Worm (Caenorhabditis elegans) whole organism, young adult: Measurements from ENCODE around the gene F35B3.4.

Source experiments
- B0019.2 ChIP-seq: fragments of 200-800 bp; sonication (Bioruptor generic); conservative IDR thresholded peaks from 2 replicates; pipeline ENCODE4 v1.3.6; 2022; ENCODE audit warnings: missing genetic modification reagents, missing genetic modification characterization, missing compliant biosample characterization
- F49E8.2 ChIP-seq: sonication (generic microtip); optimal IDR thresholded peaks from 3 replicates; lab custom pipeline; 2017; ENCODE audit warnings: missing genetic modification characterization, mild to moderate bottlenecking, missing compliant biosample characterization, antibody characterized with exemption, moderate library complexity; ENCODE audit not compliant: insufficient read depth
- K11D2.4 ChIP-seq: fragments of 200-800 bp; sonication (Bioruptor generic); IDR thresholded peaks from 2 replicates; pipeline ENCODE4 v1.3.6; 2022; ENCODE audit warnings: missing genetic modification reagents, missing genetic modification characterization, missing compliant biosample characterization
- Y67H2A.10 ChIP-seq: fragments of 200-800 bp; sonication (Bioruptor generic); conservative IDR thresholded peaks from 2 replicates; pipeline ENCODE4 v1.3.6; 2022; ENCODE audit warnings: missing genetic modification reagents, missing genetic modification characterization, missing compliant biosample characterization
- akir-1 ChIP-seq: fragments of 200-800 bp; sonication (Bioruptor generic); optimal IDR thresholded peaks from 2 replicates; lab custom pipeline; 2018; ENCODE audit warnings: mild to moderate bottlenecking, missing genetic modification characterization, moderate library complexity, missing compliant biosample characterization
- ceh-91 ChIP-seq: fragments of 200-800 bp; sonication (Bioruptor generic); IDR thresholded peaks from 2 replicates; pipeline ENCODE4 v1.3.6; 2022; ENCODE audit warnings: missing genetic modification reagents, missing genetic modification characterization, missing compliant biosample characterization
- dpff-1 ChIP-seq: sonication (generic microtip); optimal IDR thresholded peaks from 2 replicates; lab custom pipeline; 2017; ENCODE audit warnings: mild to moderate bottlenecking, missing genetic modification characterization, missing compliant biosample characterization
- egrh-3 ChIP-seq: fragments of 200-800 bp; sonication (Bioruptor generic); IDR thresholded peaks from 2 replicates; pipeline ENCODE4 v1.3.6; 2022; ENCODE audit warnings: missing genetic modification reagents, missing genetic modification characterization, missing compliant biosample characterization
- madf-8 ChIP-seq: fragments of 200-800 bp; sonication (Bioruptor generic); conservative IDR thresholded peaks from 2 replicates; pipeline ENCODE4 v1.3.6; 2022; ENCODE audit warnings: missing genetic modification reagents, missing genetic modification characterization, missing compliant biosample characterization
- nfyb-1 ChIP-seq: fragments of 200-800 bp; sonication (Bioruptor generic); IDR thresholded peaks from 2 replicates; pipeline ENCODE4 v1.3.6; 2022; ENCODE audit warnings: missing genetic modification reagents, missing genetic modification characterization, missing compliant biosample characterization

DNA sequence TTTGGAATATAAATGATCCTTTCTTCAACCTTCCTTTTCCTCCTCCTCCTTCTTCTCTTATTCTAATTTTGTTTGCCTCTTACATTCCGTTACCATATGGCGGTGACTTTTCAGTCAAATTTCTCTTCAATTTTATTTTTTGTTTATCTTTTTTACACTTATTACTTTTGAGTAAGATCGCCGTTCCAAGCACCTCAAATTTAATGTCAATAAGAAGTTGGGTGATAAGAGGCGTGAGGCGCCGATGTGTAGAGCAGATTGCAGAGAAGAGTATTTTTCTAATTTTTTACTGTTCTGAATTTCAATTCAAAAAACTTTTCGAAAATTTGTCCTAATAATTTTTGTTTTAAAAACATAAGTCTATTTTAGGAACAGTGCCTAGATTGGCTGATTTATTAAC, 26.3 kb downstream of the F35B3.4 start:
- TF ChIP-seq akir-1 (GFP tag; lab: Kevin White, UChicago) (no peak), Y67H2A.10 (GFP tag; lab: Robert Waterston, UW) (no peak), ceh-91 (GFP tag; lab: Robert Waterston, UW) (no peak), F49E8.2 (tag; lab: Kevin White, UChicago) (no peak), madf-8 (GFP tag; lab: Robert Waterston, UW) (no peak), dpff-1 (tag; lab: Kevin White, UChicago) (no peak), nfyb-1 (no peak), egrh-3 (GFP tag; lab: Robert Waterston, UW) (no peak), K11D2.4 (GFP tag; lab: Robert Waterston, UW) (no peak), B0019.2 (GFP tag; lab: Robert Waterston, UW) (no peak)
